Fruit fly (Drosophila melanogaster): ENCODE results near the gene CG10347.

DNA sequence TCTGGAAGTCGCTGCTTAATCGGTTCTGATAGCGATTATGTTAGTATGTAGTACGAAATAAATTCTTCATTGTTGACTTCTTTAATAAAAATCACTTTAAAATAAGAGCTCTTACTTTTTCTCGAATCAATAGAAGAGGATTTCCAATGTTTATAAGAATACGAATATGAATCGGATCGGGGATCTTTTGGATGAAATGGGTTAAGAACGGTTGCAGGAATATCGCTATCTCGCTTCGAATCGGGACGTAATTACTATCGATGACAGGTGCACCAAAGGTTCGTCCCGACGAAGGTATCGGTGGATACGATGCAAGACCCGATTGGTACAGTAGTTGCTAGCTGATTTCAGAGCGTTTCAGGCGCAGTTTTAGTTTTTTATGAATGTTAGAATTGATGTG, 38.9 kb upstream of the CG10347 start, which contains the start of gene wisp:
- TF ChIP-seq Snoo (tag; optimal IDR thresholded peaks at IDR 0.05), result no peak
- TF ChIP-seq CG15710 (tag; optimal IDR thresholded peaks at IDR 0.05), result no peak
